Worm (Caenorhabditis elegans) whole organism, L1 larva: ENCODE results near the gene moc-5.

Source experiments
- C16A3.4 ChIP-seq: fragments of 150-350 bp; optimal IDR thresholded peaks from 2 replicates; lab custom pipeline; 2014; ENCODE audit warnings: missing biosample characterization, missing genetic modification characterization
- C34B4.2 ChIP-seq: sonication (generic microtip); optimal IDR thresholded peaks from 2 replicates; lab custom pipeline; 2017; ENCODE audit warnings: mild to moderate bottlenecking, missing genetic modification characterization, missing compliant biosample characterization
- Y116A8C.19 ChIP-seq: sonication (generic microtip); optimal IDR thresholded peaks from 2 replicates; lab custom pipeline; 2016; ENCODE audit warnings: missing compliant biosample characterization, missing genetic modification characterization, borderline replicate concordance
- blmp-1 ChIP-seq: fragments of 150-350 bp; optimal IDR thresholded peaks from 2 replicates; lab custom pipeline; 2014; ENCODE audit warnings: missing biosample characterization, missing genetic modification characterization
- ceh-82 ChIP-seq, 3 experiments: fragments of 150-350 bp in 1 of 3; sonication (generic microtip) in 2 of 3; optimal IDR thresholded peaks; 2 replicates each; lab custom pipeline; 2014 to 2017; ENCODE audit warnings: missing biosample characterization in 3 of 3, missing genetic modification characterization in 3 of 3
- ceh-88 ChIP-seq: fragments of 200-800 bp; sonication (Bioruptor generic); IDR thresholded peaks from 2 replicates; pipeline ENCODE4 v1.3.6; 2022; ENCODE audit warnings: missing genetic modification characterization, missing compliant biosample characterization
- dpl-1 ChIP-seq, 3 experiments: fragments of 150-350 bp in 2 of 3; sonication (generic microtip) in 1 of 3; optimal IDR thresholded peaks; 2 replicates each; lab custom pipeline; 2014 to 2017; ENCODE audit warnings: missing biosample characterization in 3 of 3, missing genetic modification characterization in 3 of 3, missing genetic modification reagents in 3 of 3
- efl-1 ChIP-seq, 4 experiments: fragments of 150-350 bp; optimal IDR thresholded peaks in 3 of 4; peaks in 1 of 4; 1 replicate in 1 of 4; 2 replicates in 3 of 4; lab custom pipeline; 2014; ENCODE audit warnings: missing biosample characterization in 2 of 4, missing genetic modification characterization in 2 of 4, missing genetic modification reagents in 2 of 4
- elt-2 ChIP-seq: sonication (generic microtip); optimal IDR thresholded peaks from 2 replicates; lab custom pipeline; 2016; ENCODE audit warnings: missing genetic modification characterization, mild to moderate bottlenecking, inconsistent platforms, missing compliant biosample characterization, missing genetic modification reagents
- elt-3 ChIP-seq, 6 experiments: fragments of 150-350 bp in 1 of 6; sonication (generic microtip); optimal IDR thresholded peaks; 2 replicates each; lab custom pipeline; 2017 to 2018; ENCODE audit warnings: missing biosample characterization in 6 of 6, missing genetic modification characterization in 6 of 6, inconsistent platforms in 1 of 6
- fkh-10 ChIP-seq: sonication (generic microtip); optimal IDR thresholded peaks from 2 replicates; lab custom pipeline; 2017; ENCODE audit warnings: missing biosample characterization, missing genetic modification reagents, missing genetic modification characterization
- hlh-4 ChIP-seq: sonication (generic microtip); optimal IDR thresholded peaks from 2 replicates; lab custom pipeline; 2016; ENCODE audit warnings: mild to moderate bottlenecking, missing genetic modification characterization, missing compliant biosample characterization
- lin-14 ChIP-seq: fragments of 200-800 bp; sonication (Bioruptor generic); optimal IDR thresholded peaks from 2 replicates; lab custom pipeline; 2018; ENCODE audit warnings: mild to moderate bottlenecking, missing genetic modification characterization, moderate library complexity, missing compliant biosample characterization
- lin-15B ChIP-seq: fragments of 150-350 bp; sonication (generic microtip); optimal IDR thresholded peaks from 3 replicates; lab custom pipeline; 2014; ENCODE audit warnings: missing biosample characterization, missing genetic modification characterization
- lin-39 ChIP-seq: fragments of 150-350 bp; optimal IDR thresholded peaks from 2 replicates; lab custom pipeline; 2014; ENCODE audit warnings: missing biosample characterization, missing genetic modification reagents, missing genetic modification characterization
- lsy-2 ChIP-seq, 2 experiments: fragments of 150-350 bp; optimal IDR thresholded peaks; 2 replicates each; lab custom pipeline; 2014; ENCODE audit warnings: missing biosample characterization in 2 of 2, missing genetic modification characterization in 2 of 2
- nhr-19 ChIP-seq: fragments of 200-800 bp; sonication (Bioruptor generic); conservative IDR thresholded peaks from 2 replicates; pipeline ENCODE4 v1.3.6; 2022; ENCODE audit warnings: missing genetic modification characterization, missing compliant biosample characterization
- nhr-20 ChIP-seq: sonication (generic microtip); optimal IDR thresholded peaks from 2 replicates; lab custom pipeline; 2016; ENCODE audit warnings: mild to moderate bottlenecking, missing genetic modification characterization, missing compliant biosample characterization
- nhr-84 ChIP-seq: sonication (generic microtip); optimal IDR thresholded peaks from 2 replicates; lab custom pipeline; 2017; ENCODE audit warnings: missing biosample characterization, missing genetic modification characterization
- nhr-90 ChIP-seq: sonication (generic microtip); optimal IDR thresholded peaks from 2 replicates; lab custom pipeline; 2016; ENCODE audit warnings: mild to moderate bottlenecking, missing genetic modification characterization, missing compliant biosample characterization; ENCODE audit not compliant: poor library complexity
- pag-3 ChIP-seq: sonication (generic microtip); optimal IDR thresholded peaks from 2 replicates; lab custom pipeline; 2017; ENCODE audit warnings: missing genetic modification characterization, mild to moderate bottlenecking, missing compliant biosample characterization, antibody characterized with exemption, borderline replicate concordance; ENCODE audit not compliant: insufficient read depth
- pqm-1 ChIP-seq: sonication (generic microtip); optimal IDR thresholded peaks from 3 replicates; lab custom pipeline; 2017; ENCODE audit warnings: missing biosample characterization, missing genetic modification characterization
- rnt-1 ChIP-seq: sonication (generic microtip); optimal IDR thresholded peaks from 2 replicates; lab custom pipeline; 2016; ENCODE audit warnings: mild to moderate bottlenecking, missing genetic modification characterization, moderate library complexity, missing compliant biosample characterization
- skn-1 ChIP-seq: fragments of 150-350 bp; optimal IDR thresholded peaks from 2 replicates; lab custom pipeline; 2014; ENCODE audit warnings: missing biosample characterization, missing genetic modification characterization
- snpc-4 ChIP-seq: fragments of 150-350 bp; optimal IDR thresholded peaks from 2 replicates; lab custom pipeline; 2014; ENCODE audit warnings: missing biosample characterization, missing genetic modification characterization
- snu-23 ChIP-seq: sonication (generic microtip); optimal IDR thresholded peaks from 2 replicates; lab custom pipeline; 2016; ENCODE audit warnings: missing genetic modification characterization, missing compliant biosample characterization
- sptf-1 ChIP-seq: fragments of 150-350 bp; optimal IDR thresholded peaks from 2 replicates; lab custom pipeline; 2014; ENCODE audit warnings: missing biosample characterization, missing genetic modification characterization
- sup-37 ChIP-seq: fragments of 200-800 bp; sonication (Bioruptor generic); optimal IDR thresholded peaks from 2 replicates; lab custom pipeline; 2018; ENCODE audit warnings: mild to moderate bottlenecking, missing genetic modification characterization, missing compliant biosample characterization
- tlp-1 ChIP-seq: fragments of 150-350 bp; optimal IDR thresholded peaks from 2 replicates; lab custom pipeline; 2014; ENCODE audit warnings: missing biosample characterization, missing genetic modification characterization
- unc-130 ChIP-seq: fragments of 150-350 bp; optimal IDR thresholded peaks from 2 replicates; lab custom pipeline; 2017; ENCODE audit warnings: missing biosample characterization, missing genetic modification characterization, inconsistent platforms
- unc-98 ChIP-seq: fragments of 200-800 bp; sonication (Bioruptor generic); IDR thresholded peaks from 2 replicates; pipeline ENCODE4 v1.3.6; 2022; ENCODE audit warnings: missing genetic modification characterization, missing compliant biosample characterization
- zip-4 ChIP-seq: fragments of 200-800 bp; sonication (Bioruptor generic); optimal IDR thresholded peaks from 2 replicates; lab custom pipeline; 2018; ENCODE audit warnings: mild to moderate bottlenecking, missing genetic modification characterization, moderate library complexity, missing compliant biosample characterization

The moc-5 gene

ce11 chrX:9565881-9566280 lies at the start of gene moc-5:
TSS of gene moc-5 (minus strand) at chrX:9565981.
- TF ChIP-seq pag-3 (no peak), sptf-1 (no peak), nhr-90 (tag; lab: Kevin White, UChicago) (no peak), ceh-82 (tag; optimal IDR thresholded peaks at IDR 0.05; lab: Kevin White, UChicago) (no peak), dpl-1 (GFP tag; optimal IDR thresholded peaks at IDR 0.05; lab: Kevin White, UChicago) (no peak), ceh-88 (GFP tag; lab: Robert Waterston, UW) (no peak), nhr-84 (tag; lab: Kevin White, UChicago) (no peak), efl-1 (optimal IDR thresholded peaks at IDR 0.05; lab: Kevin White, UChicago) (no peak), efl-1 (GFP tag; optimal IDR thresholded peaks at IDR 0.05 in 1 of 2; lab: Kevin White, UChicago) (no peak), tlp-1 (tag; lab: Kevin White, UChicago) (no peak)

ce11 chrX:9610040-9610613 lies 44.3 kb upstream of the moc-5 start, which contains the start of gene C11E4.6:
TSS of gene C11E4.6 (plus strand) at chrX:9610563.
- TF ChIP-seq fkh-10 (GFP tag; lab: Kevin White, UChicago) (peak; percentile 41), hlh-4 (tag; lab: Kevin White, UChicago) (no peak), lin-14 (peak; percentile 57), nhr-90 (tag; lab: Kevin White, UChicago) (no peak), unc-98 (no peak), sup-37 (GFP tag; lab: Kevin White, UChicago) (no peak), pqm-1 (no peak), lsy-2 (tag; optimal IDR thresholded peaks at IDR 0.05; lab: Kevin White, UChicago) (no peak), unc-130 (tag; lab: Kevin White, UChicago) (no peak), lin-15B (tag; lab: Kevin White, UChicago) (no peak), zip-4 (GFP tag; lab: Kevin White, UChicago) (no peak), nhr-19 (no peak)
- TF ChIP-seq, all 84 proteins: peak for 2

DNA sequence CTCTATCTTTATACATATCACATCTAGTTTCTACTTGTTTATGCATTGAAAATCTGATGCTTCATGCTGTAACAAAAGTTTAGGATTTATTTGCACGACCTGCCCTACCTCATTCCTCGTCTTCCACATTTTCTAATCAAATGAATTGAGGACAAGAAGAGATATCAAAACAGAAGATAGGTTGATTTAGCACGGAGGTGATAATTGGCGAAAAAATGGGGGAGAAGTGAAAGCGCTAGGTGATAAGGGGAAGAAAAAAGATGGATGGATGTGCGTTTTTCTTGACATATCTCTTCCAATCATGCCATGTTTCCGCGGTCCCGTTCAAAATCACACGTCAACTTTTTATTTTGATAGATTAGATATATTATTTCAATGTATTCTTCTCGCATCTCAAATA lies 42.3 kb upstream of the moc-5 start:
- TF ChIP-seq lin-14 (peak; percentile 70), blmp-1 (tag; lab: Kevin White, UChicago) (peak; percentile 96), C34B4.2 (tag; lab: Kevin White, UChicago) (no peak), elt-3 (tag; optimal IDR thresholded peaks at IDR 0.05; lab: Kevin White, UChicago) (peak in 4 of 6 experiments; percentile 22 to 79 (median 53)), snpc-4 (tag; lab: Kevin White, UChicago) (no peak), rnt-1 (tag; lab: Kevin White, UChicago) (peak; percentile 24), nhr-20 (tag; lab: Kevin White, UChicago) (peak; percentile 4)
- TF ChIP-seq, all 84 proteins: peak for 5

- no peak for TF ChIP-seq C16A3.4
- TF ChIP-seq nhr-19, result no peak
- TF ChIP-seq Y116A8C.19 (tag; lab: Kevin White, UChicago), result no peak
- TF ChIP-seq snu-23 (GFP tag; lab: Kevin White, UChicago), result no peak
- no peak for TF ChIP-seq lin-39
Measured at ce11 chrX:9603180-9603579, 37.4 kb upstream of the moc-5 start.

DNA sequence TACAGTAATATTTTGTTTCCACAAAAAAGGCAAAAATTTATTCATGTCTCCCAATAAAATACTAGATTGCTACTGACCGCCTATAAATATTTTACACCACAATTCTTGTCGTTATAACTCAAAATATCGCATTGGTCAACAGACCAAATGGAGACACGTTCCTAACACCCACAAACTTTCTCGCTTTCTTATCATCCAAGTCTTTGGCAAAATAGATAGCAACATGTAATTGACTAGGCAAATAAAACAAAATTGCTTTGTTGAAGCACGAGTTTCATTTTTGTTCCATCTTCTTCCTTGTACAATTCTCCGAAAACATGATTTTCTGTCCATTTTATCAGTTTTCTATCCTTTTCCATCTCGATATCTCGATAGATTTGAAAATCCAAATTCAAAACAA lies 36.8 kb upstream of the moc-5 start:
- TF ChIP-seq elt-2 (tag; lab: Kevin White, UChicago) (peak; percentile 12), hlh-4 (tag; lab: Kevin White, UChicago) (no peak), blmp-1 (tag; lab: Kevin White, UChicago) (peak; percentile 16), skn-1 (tag; lab: Kevin White, UChicago) (no peak)
